Worm (Caenorhabditis elegans) whole organism, midembryonic: ENCODE data around the gene F14E5.8.

Experiments used
- cog-1 ChIP-seq: sonication (generic microtip); optimal IDR thresholded peaks from 2 replicates; lab custom pipeline; 2016; ENCODE audit warnings: missing genetic modification characterization, missing compliant biosample characterization
- flt-1 ChIP-seq: fragments of 200-800 bp; sonication (Bioruptor generic); IDR thresholded peaks from 2 replicates; pipeline ENCODE4 v1.3.6; 2022; ENCODE audit warnings: missing genetic modification characterization, missing compliant biosample characterization
- klf-2 ChIP-seq: fragments of 200-800 bp; sonication (Bioruptor generic); conservative IDR thresholded peaks from 2 replicates; pipeline ENCODE4 v1.3.6; 2022; ENCODE audit warnings: missing genetic modification reagents, missing genetic modification characterization, missing compliant biosample characterization
- med-1 ChIP-seq: sonication (generic microtip); optimal IDR thresholded peaks from 2 replicates; lab custom pipeline; 2017; ENCODE audit warnings: missing genetic modification characterization, mild to moderate bottlenecking, missing compliant biosample characterization, antibody characterized with exemption, missing genetic modification reagents; ENCODE audit not compliant: insufficient read depth
- ref-1 ChIP-seq: fragments of 200-800 bp; sonication (Bioruptor generic); conservative IDR thresholded peaks from 2 replicates; pipeline ENCODE4 v1.3.6; 2022; ENCODE audit warnings: missing genetic modification reagents, missing genetic modification characterization, missing compliant biosample characterization
- ztf-29 ChIP-seq: fragments of 200-800 bp; sonication (Bioruptor generic); IDR thresholded peaks from 2 replicates; pipeline ENCODE4 v1.3.6; 2022; ENCODE audit warnings: missing genetic modification reagents, missing genetic modification characterization, missing compliant biosample characterization

- TF ChIP-seq ref-1 (GFP tag; lab: Robert Waterston, UW) = no peak
- no peak for TF ChIP-seq flt-1 (GFP tag; lab: Robert Waterston, UW)
- no peak for TF ChIP-seq med-1 (GFP tag; lab: Kevin White, UChicago)
- no peak for TF ChIP-seq cog-1 (tag; lab: Kevin White, UChicago)
- TF ChIP-seq klf-2 (GFP tag; lab: Robert Waterston, UW) = no peak
- TF ChIP-seq ztf-29 (GFP tag; lab: Robert Waterston, UW) = no peak
Measured at ce11 chrII:8440792-8441191, 20.9 kb downstream of the F14E5.8 start.
